Worm (Caenorhabditis elegans) whole organism, mixed stage, embryonic: ENCODE data around the gene natc-1.

Source experiments
- M03D4.4 ChIP-seq: sonication (generic microtip); optimal IDR thresholded peaks from 2 replicates; lab custom pipeline; 2017; ENCODE audit warnings: mild to moderate bottlenecking, missing genetic modification characterization, missing compliant biosample characterization
- bed-3 ChIP-seq: fragments of 200-800 bp; sonication (Bioruptor generic); optimal IDR thresholded peaks from 3 replicates; lab custom pipeline; 2018; ENCODE audit warnings: mild to moderate bottlenecking, missing genetic modification characterization, moderate library complexity, missing compliant biosample characterization
- blmp-1 ChIP-seq: fragments of 150-350 bp; optimal IDR thresholded peaks from 2 replicates; lab custom pipeline; 2014; ENCODE audit warnings: missing biosample characterization, missing genetic modification characterization
- ceh-39 ChIP-seq: fragments of 150-350 bp; optimal IDR thresholded peaks from 2 replicates; lab custom pipeline; 2014; ENCODE audit warnings: missing biosample characterization, missing genetic modification characterization
- ceh-43 ChIP-seq: fragments of 200-800 bp; sonication (Bioruptor generic); optimal IDR thresholded peaks from 2 replicates; lab custom pipeline; 2018; ENCODE audit warnings: mild to moderate bottlenecking, missing genetic modification characterization, moderate library complexity, missing compliant biosample characterization
- ceh-83 ChIP-seq: fragments of 200-800 bp; sonication (Bioruptor generic); optimal IDR thresholded peaks from 2 replicates; lab custom pipeline; 2018; ENCODE audit warnings: mild to moderate bottlenecking, missing genetic modification characterization, missing compliant biosample characterization
- ces-1 ChIP-seq: fragments of 150-350 bp; optimal IDR thresholded peaks from 2 replicates; lab custom pipeline; 2014; ENCODE audit warnings: missing biosample characterization, missing genetic modification reagents, missing genetic modification characterization
- cnd-1 ChIP-seq: fragments of 200-800 bp; sonication (Bioruptor generic); optimal IDR thresholded peaks from 2 replicates; lab custom pipeline; 2018; ENCODE audit warnings: mild to moderate bottlenecking, missing genetic modification characterization, missing compliant biosample characterization
- drap-1 ChIP-seq: fragments of 200-800 bp; sonication (Bioruptor generic); optimal IDR thresholded peaks from 3 replicates; lab custom pipeline; 2018; ENCODE audit warnings: mild to moderate bottlenecking, missing genetic modification characterization, missing compliant biosample characterization
- elt-1 ChIP-seq: sonication (generic microtip); optimal IDR thresholded peaks from 2 replicates; lab custom pipeline; 2017; ENCODE audit warnings: missing genetic modification characterization, mild to moderate bottlenecking, missing compliant biosample characterization, antibody characterized with exemption, moderate library complexity, borderline replicate concordance; ENCODE audit not compliant: insufficient read depth
- flh-1 ChIP-seq: fragments of 200-800 bp; sonication (Bioruptor generic); optimal IDR thresholded peaks from 2 replicates; lab custom pipeline; 2018; ENCODE audit warnings: mild to moderate bottlenecking, missing genetic modification characterization, moderate library complexity, missing compliant biosample characterization
- ham-2 ChIP-seq: fragments of 200-800 bp; sonication (Bioruptor generic); optimal IDR thresholded peaks from 2 replicates; lab custom pipeline; 2018; ENCODE audit warnings: mild to moderate bottlenecking, missing genetic modification characterization, missing compliant biosample characterization
- hlh-1 ChIP-seq: fragments of 150-350 bp; optimal IDR thresholded peaks from 2 replicates; lab custom pipeline; 2014; ENCODE audit warnings: missing biosample characterization, missing genetic modification reagents, missing genetic modification characterization
- lin-13 ChIP-seq: fragments of 150-350 bp; optimal IDR thresholded peaks from 2 replicates; lab custom pipeline; 2014; ENCODE audit warnings: missing biosample characterization, missing genetic modification characterization
- lin-32 ChIP-seq: fragments of 200-800 bp; sonication (Bioruptor generic); optimal IDR thresholded peaks from 2 replicates; lab custom pipeline; 2018; ENCODE audit warnings: mild to moderate bottlenecking, missing genetic modification characterization, missing compliant biosample characterization
- lsy-2 ChIP-seq: fragments of 150-350 bp; optimal IDR thresholded peaks from 2 replicates; lab custom pipeline; 2014; ENCODE audit warnings: missing biosample characterization, missing genetic modification characterization
- mab-5 ChIP-seq: fragments of 150-350 bp; optimal IDR thresholded peaks from 2 replicates; lab custom pipeline; 2014; ENCODE audit warnings: missing biosample characterization, missing genetic modification characterization
- mep-1 ChIP-seq: fragments of 150-350 bp; optimal IDR thresholded peaks from 2 replicates; lab custom pipeline; 2017; ENCODE audit warnings: missing biosample characterization, missing genetic modification reagents, missing genetic modification characterization, inconsistent platforms
- mls-2 ChIP-seq: sonication (generic microtip); optimal IDR thresholded peaks from 2 replicates; lab custom pipeline; 2016; ENCODE audit warnings: mild to moderate bottlenecking, missing genetic modification characterization, moderate library complexity, missing compliant biosample characterization
- nhr-12 ChIP-seq: fragments of 150-350 bp; optimal IDR thresholded peaks from 2 replicates; lab custom pipeline; 2014; ENCODE audit warnings: missing biosample characterization, missing genetic modification characterization
- nhr-2 ChIP-seq: fragments of 150-350 bp; optimal IDR thresholded peaks from 2 replicates; lab custom pipeline; 2014; ENCODE audit warnings: missing biosample characterization, missing genetic modification characterization
- nhr-237 ChIP-seq: fragments of 150-350 bp; optimal IDR thresholded peaks from 2 replicates; lab custom pipeline; 2014; ENCODE audit warnings: missing biosample characterization, missing genetic modification characterization
- nhr-28 ChIP-seq: fragments of 150-350 bp; optimal IDR thresholded peaks from 2 replicates; lab custom pipeline; 2014; ENCODE audit warnings: missing biosample characterization, missing genetic modification characterization
- nhr-76 ChIP-seq: sonication (generic microtip); optimal IDR thresholded peaks from 2 replicates; lab custom pipeline; 2017; ENCODE audit warnings: missing biosample characterization, missing genetic modification characterization
- sem-2 ChIP-seq: fragments of 200-800 bp; sonication (Bioruptor generic); optimal IDR thresholded peaks from 2 replicates; lab custom pipeline; 2018; ENCODE audit warnings: mild to moderate bottlenecking, missing genetic modification characterization, missing compliant biosample characterization
- snpc-4 ChIP-seq: fragments of 150-350 bp; optimal IDR thresholded peaks from 2 replicates; lab custom pipeline; 2014; ENCODE audit warnings: missing biosample characterization, missing genetic modification characterization
- sptf-1 ChIP-seq: sonication (generic microtip); optimal IDR thresholded peaks from 2 replicates; lab custom pipeline; 2017; ENCODE audit warnings: mild to moderate bottlenecking, missing genetic modification characterization, moderate library complexity, missing compliant biosample characterization
- tbx-8 ChIP-seq: fragments of 200-800 bp; sonication (Bioruptor generic); optimal IDR thresholded peaks from 2 replicates; lab custom pipeline; 2018; ENCODE audit warnings: mild to moderate bottlenecking, missing genetic modification characterization, moderate library complexity, missing compliant biosample characterization
- unc-120 ChIP-seq: sonication (generic microtip); optimal IDR thresholded peaks from 2 replicates; lab custom pipeline; 2017; ENCODE audit warnings: missing genetic modification characterization, missing compliant biosample characterization; ENCODE audit not compliant: poor library complexity, severe bottlenecking
- unc-39 ChIP-seq: fragments of 150-350 bp; optimal IDR thresholded peaks from 2 replicates; lab custom pipeline; 2014; ENCODE audit warnings: missing biosample characterization, missing genetic modification characterization
- unc-62 ChIP-seq: fragments of 150-350 bp; optimal IDR thresholded peaks from 2 replicates; lab custom pipeline; 2014; ENCODE audit warnings: missing biosample characterization, missing genetic modification reagents, missing genetic modification characterization
- zip-8 ChIP-seq: fragments of 150-350 bp; optimal IDR thresholded peaks from 2 replicates; lab custom pipeline; 2014; ENCODE audit warnings: missing biosample characterization, missing genetic modification characterization

natc-1 gene

DNA sequence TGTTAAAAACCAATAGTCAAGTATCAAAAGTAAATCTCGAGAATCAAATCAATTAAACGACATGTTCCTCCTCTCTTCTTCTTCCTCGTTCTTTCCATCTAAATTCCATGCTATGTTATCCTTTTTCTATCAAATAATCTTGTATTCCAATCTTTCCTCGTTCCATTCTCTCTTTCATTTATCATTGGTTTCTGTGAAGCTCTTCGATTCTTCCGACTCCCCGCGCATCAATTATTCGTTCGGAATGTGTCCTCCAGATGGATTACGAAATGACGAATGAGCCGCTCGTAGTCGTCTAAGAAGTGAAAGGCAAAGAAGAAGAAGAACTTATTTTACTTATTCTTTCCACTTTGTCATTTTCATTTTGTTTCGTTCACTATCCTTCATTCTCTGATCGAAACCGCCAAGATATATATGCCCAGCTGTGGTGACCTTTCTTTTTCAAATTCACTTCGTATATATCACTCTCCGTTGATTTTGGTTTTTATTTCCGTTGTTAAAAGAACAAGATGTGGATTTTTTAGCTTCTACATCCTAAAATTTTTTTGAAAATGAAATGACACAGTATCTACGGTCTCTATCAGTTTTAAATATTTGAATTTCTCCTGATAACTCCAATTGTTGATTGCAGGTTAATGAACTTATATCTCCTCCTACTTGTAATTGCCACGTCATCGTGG, 32.2 kb downstream of the natc-1 start, which contains the start of gene pxn-1:
Gene pxn-1, plus strand, starts transcription at position 630 of the 680 bp plus-strand sequence.
- TF ChIP-seq sptf-1 (no peak), bed-3 (GFP tag; lab: Kevin White, UChicago) (no peak), unc-39 (tag; lab: Kevin White, UChicago) (no peak), zip-8 (tag; lab: Kevin White, UChicago) (no peak), nhr-12 (no peak), sem-2 (GFP tag; lab: Kevin White, UChicago) (no peak), unc-62 (GFP tag; lab: Kevin White, UChicago) (no peak), drap-1 (GFP tag; lab: Kevin White, UChicago) (no peak), flh-1 (GFP tag; lab: Kevin White, UChicago) (no peak), mls-2 (tag; lab: Kevin White, UChicago) (no peak), ceh-83 (GFP tag; lab: Kevin White, UChicago) (no peak), lsy-2 (tag; lab: Kevin White, UChicago) (no peak), blmp-1 (tag; lab: Kevin White, UChicago) (no peak), nhr-2 (tag; lab: Kevin White, UChicago) (no peak), nhr-28 (no peak), M03D4.4 (tag; lab: Kevin White, UChicago) (no peak), nhr-237 (no peak), ham-2 (GFP tag; lab: Kevin White, UChicago) (no peak), tbx-8 (GFP tag; lab: Kevin White, UChicago) (no peak)

DNA sequence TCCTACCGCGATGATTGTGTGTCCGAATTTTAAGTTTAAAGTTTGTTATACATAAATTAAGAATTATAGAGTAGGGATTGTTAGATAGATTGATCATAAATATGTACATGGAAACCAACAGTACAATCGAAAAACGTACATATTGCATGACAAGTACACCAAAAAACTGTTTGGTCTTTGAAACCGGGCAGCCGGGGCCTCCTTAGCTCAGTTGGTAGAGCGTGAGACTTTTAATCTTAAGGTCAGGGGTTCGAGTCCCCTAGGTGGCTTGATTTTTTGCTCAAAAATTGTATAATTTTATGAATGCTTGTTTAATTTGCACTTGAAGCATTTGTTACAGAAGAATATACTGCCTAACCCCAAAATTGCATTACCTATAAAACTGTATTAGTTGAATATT, 32.9 kb downstream of the natc-1 start:
- TF ChIP-seq snpc-4 (tag; lab: Kevin White, UChicago) (no peak), lin-32 (GFP tag; lab: Kevin White, UChicago) (no peak), mep-1 (tag; lab: Kevin White, UChicago) (no peak), elt-1 (tag; lab: Kevin White, UChicago) (no peak), tbx-8 (GFP tag; lab: Kevin White, UChicago) (no peak), unc-120 (tag; lab: Kevin White, UChicago) (no peak), nhr-28 (no peak), M03D4.4 (tag; lab: Kevin White, UChicago) (no peak), nhr-12 (no peak), nhr-237 (no peak), mls-2 (tag; lab: Kevin White, UChicago) (no peak), bed-3 (GFP tag; lab: Kevin White, UChicago) (no peak), lsy-2 (tag; lab: Kevin White, UChicago) (no peak), sptf-1 (no peak), cnd-1 (no peak), hlh-1 (tag; lab: Kevin White, UChicago) (no peak), ces-1 (GFP tag; lab: Kevin White, UChicago) (no peak), blmp-1 (tag; lab: Kevin White, UChicago) (no peak), ceh-43 (GFP tag; lab: Kevin White, UChicago) (no peak), nhr-76 (no peak)

DNA sequence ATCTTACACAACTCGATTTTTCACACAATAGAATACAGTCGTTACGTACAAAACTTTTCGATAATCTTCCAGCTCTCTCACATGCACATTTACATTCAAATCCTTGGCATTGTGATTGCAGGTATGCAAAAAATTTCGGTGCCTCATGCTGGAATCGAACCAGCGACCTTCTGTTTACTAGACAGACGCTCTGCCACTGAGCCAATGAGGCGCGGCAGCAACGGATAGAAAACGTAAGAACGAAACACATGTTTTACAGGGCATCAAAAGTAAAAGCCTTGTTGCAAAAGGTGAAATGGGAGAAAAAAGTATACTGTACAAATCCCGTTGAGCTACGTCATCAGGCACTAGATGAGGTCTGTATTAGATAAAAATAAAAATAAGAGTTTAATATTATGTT, 33.8 kb downstream of the natc-1 start:
- TF ChIP-seq hlh-1 (tag; lab: Kevin White, UChicago) = no peak
- TF ChIP-seq nhr-12 = no peak
- no peak for TF ChIP-seq lsy-2 (tag; lab: Kevin White, UChicago)
- no peak for TF ChIP-seq nhr-237
- no peak for TF ChIP-seq sptf-1
- no peak for TF ChIP-seq mls-2 (tag; lab: Kevin White, UChicago)
- TF ChIP-seq unc-39 (tag; lab: Kevin White, UChicago) = no peak
- TF ChIP-seq ces-1 (GFP tag; lab: Kevin White, UChicago) = no peak
- TF ChIP-seq unc-62 (GFP tag; lab: Kevin White, UChicago) = no peak
- TF ChIP-seq lin-13 (tag; lab: Kevin White, UChicago) = no peak
- no peak for TF ChIP-seq blmp-1 (tag; lab: Kevin White, UChicago)
- TF ChIP-seq nhr-76 = no peak
- TF ChIP-seq mep-1 (tag; lab: Kevin White, UChicago) = no peak
- no peak for TF ChIP-seq tbx-8 (GFP tag; lab: Kevin White, UChicago)
- no peak for TF ChIP-seq mab-5 (tag; lab: Kevin White, UChicago)
- no peak for TF ChIP-seq ceh-39 (tag; lab: Kevin White, UChicago)
- TF ChIP-seq ceh-43 (GFP tag; lab: Kevin White, UChicago) = no peak
- no peak for TF ChIP-seq cnd-1
- no peak for TF ChIP-seq nhr-2 (tag; lab: Kevin White, UChicago)
